Fruit fly (Drosophila melanogaster): Measurements from ENCODE around the gene TrissinR.
A peak's percentile ranks its signal among the peaks of the same experiment; 100 is the strongest.

The TrissinR gene

DNA sequence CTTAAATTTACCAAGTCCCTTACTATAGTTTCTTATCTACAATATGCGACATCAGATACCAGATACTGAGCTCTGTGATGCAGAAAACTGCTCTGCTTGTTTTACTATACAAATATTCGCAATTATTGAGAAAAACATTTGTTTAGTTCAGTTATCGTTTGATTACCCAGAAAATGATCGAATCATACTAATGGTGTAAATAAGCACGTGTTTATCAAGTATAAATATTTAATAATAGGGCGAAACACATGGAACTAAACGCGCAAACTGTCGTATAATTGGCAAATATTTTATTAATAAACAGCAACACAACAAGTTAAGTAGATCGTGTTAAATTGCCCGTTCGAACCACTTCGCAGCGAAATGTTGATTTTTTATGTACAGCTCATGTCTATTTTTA lies 25.8 kb upstream of the TrissinR start (continued):
- TF ChIP-seq fd102C (GFP tag; optimal IDR thresholded peaks at IDR 0.05), result no peak
- no peak for TF ChIP-seq onecut (GFP tag; IDR thresholded peaks at IDR 0.05)
- no peak for TF ChIP-seq CG8388 (GFP tag; optimal IDR thresholded peaks at IDR 0.05)
- TF ChIP-seq CoRest (tag; optimal IDR thresholded peaks at IDR 0.05), result peak; percentile 75
- TF ChIP-seq Trl (optimal IDR thresholded peaks at IDR 0.05), result no peak
- TF ChIP-seq Trl (GFP tag; optimal IDR thresholded peaks at IDR 0.05), result peak; percentile 5
- no peak for TF ChIP-seq CG6254 (GFP tag; optimal IDR thresholded peaks at IDR 0.05)
- peak; percentile 5 for TF ChIP-seq CG34376 (GFP tag; optimal IDR thresholded peaks at IDR 0.05)
- TF ChIP-seq kni (GFP tag; optimal IDR thresholded peaks at IDR 0.05), result no peak
- TF ChIP-seq esg (GFP tag; conservative IDR thresholded peaks at IDR 0.05), result no peak
- no peak for TF ChIP-seq CG9609 (GFP tag; optimal IDR thresholded peaks at IDR 0.05)
- peak; percentile 51 for TF ChIP-seq mirr (GFP tag; optimal IDR thresholded peaks at IDR 0.05)
- TF ChIP-seq oc (tag; optimal IDR thresholded peaks at IDR 0.05), result no peak
- no peak for TF ChIP-seq dimm (GFP tag; IDR thresholded peaks at IDR 0.05)
- TF ChIP-seq CG15514 (GFP tag; optimal IDR thresholded peaks at IDR 0.05), result peak; percentile 59
- TF ChIP-seq kah (GFP tag; optimal IDR thresholded peaks at IDR 0.05), result no peak
- TF ChIP-seq Abd-B (GFP tag; optimal IDR thresholded peaks at IDR 0.05), result no peak
- TF ChIP-seq CG6689 (GFP tag; IDR thresholded peaks at IDR 0.05), result no peak
- no peak for TF ChIP-seq crol (GFP tag; IDR thresholded peaks at IDR 0.05)
- TF ChIP-seq fu2 (GFP tag; optimal IDR thresholded peaks at IDR 0.05), result no peak
- no peak for TF ChIP-seq ken (GFP tag; IDR thresholded peaks at IDR 0.05)
- TF ChIP-seq CG2199 (GFP tag; IDR thresholded peaks at IDR 0.05), result no peak
- TF ChIP-seq CG15479 (GFP tag; optimal IDR thresholded peaks at IDR 0.05), result peak; percentile 56
- peak; percentile 55 for TF ChIP-seq CG12659 (GFP tag; optimal IDR thresholded peaks at IDR 0.05)
- peak; percentile 4 for TF ChIP-seq Nf-YB (GFP tag; optimal IDR thresholded peaks at IDR 0.05)
- no peak for TF ChIP-seq otp (GFP tag; IDR thresholded peaks at IDR 0.05)
- no peak for TF ChIP-seq CG13894 (tag; optimal IDR thresholded peaks at IDR 0.05)
- no peak for TF ChIP-seq slbo (GFP tag; IDR thresholded peaks at IDR 0.05)
- no peak for TF ChIP-seq Mes4 (GFP tag; optimal IDR thresholded peaks at IDR 0.05)
- TF ChIP-seq Lhr (GFP tag; optimal IDR thresholded peaks at IDR 0.05), result no peak
- peak; percentile 25 for TF ChIP-seq p53 (GFP tag; optimal IDR thresholded peaks at IDR 0.05)
- TF ChIP-seq CG14667 (GFP tag; IDR thresholded peaks at IDR 0.05), result no peak
- TF ChIP-seq inv (GFP tag; IDR thresholded peaks at IDR 0.05; ENCODE audit: partially characterized antibody), result no peak
- TF ChIP-seq CG43689 (GFP tag; IDR thresholded peaks at IDR 0.05), result no peak
- peak; percentile 14 for TF ChIP-seq Hsf (GFP tag; optimal IDR thresholded peaks at IDR 0.05)
- peak; percentile 33 for TF ChIP-seq NfI (GFP tag; optimal IDR thresholded peaks at IDR 0.05)
- no peak for TF ChIP-seq zen (tag; optimal IDR thresholded peaks at IDR 0.05)
- TF ChIP-seq E2f1 (GFP tag; IDR thresholded peaks at IDR 0.05), result no peak
- no peak for TF ChIP-seq jigr1 (GFP tag; IDR thresholded peaks at IDR 0.05)
- no peak for TF ChIP-seq pros (GFP tag; optimal IDR thresholded peaks at IDR 0.05)
- peak; percentile 75 for TF ChIP-seq CG2678 (tag; optimal IDR thresholded peaks at IDR 0.05)
- no peak for TF ChIP-seq dm (GFP tag; optimal IDR thresholded peaks at IDR 0.05)
- TF ChIP-seq hbn (GFP tag; IDR thresholded peaks at IDR 0.05; ENCODE audit: partially characterized antibody), result no peak
- no peak for TF ChIP-seq CG34224 (GFP tag; IDR thresholded peaks at IDR 0.05; ENCODE audit: partially characterized antibody)
- TF ChIP-seq br (optimal IDR thresholded peaks at IDR 0.05), result no peak
- TF ChIP-seq CG4854 (GFP tag; optimal IDR thresholded peaks at IDR 0.05), result peak; percentile 67
- peak; percentile 23 for TF ChIP-seq Hr3 (GFP tag; optimal IDR thresholded peaks at IDR 0.05)
- peak; percentile 15; the same call in 1 of the 3 replicates for TF ChIP-seq tgo (GFP tag; IDR thresholded peaks at IDR 0.05)
- no peak for TF ChIP-seq Ptx1 (GFP tag; IDR thresholded peaks at IDR 0.05)
- TF ChIP-seq CG16815 (GFP tag; optimal IDR thresholded peaks at IDR 0.05), result no peak
- peak; percentile 63 for TF ChIP-seq CG18619 (GFP tag; optimal IDR thresholded peaks at IDR 0.05)
- peak; percentile 38 for TF ChIP-seq Vsx1 (GFP tag; optimal IDR thresholded peaks at IDR 0.05)
